Worm (Caenorhabditis elegans): ENCODE data around the gene C11G6.2.

DNA sequence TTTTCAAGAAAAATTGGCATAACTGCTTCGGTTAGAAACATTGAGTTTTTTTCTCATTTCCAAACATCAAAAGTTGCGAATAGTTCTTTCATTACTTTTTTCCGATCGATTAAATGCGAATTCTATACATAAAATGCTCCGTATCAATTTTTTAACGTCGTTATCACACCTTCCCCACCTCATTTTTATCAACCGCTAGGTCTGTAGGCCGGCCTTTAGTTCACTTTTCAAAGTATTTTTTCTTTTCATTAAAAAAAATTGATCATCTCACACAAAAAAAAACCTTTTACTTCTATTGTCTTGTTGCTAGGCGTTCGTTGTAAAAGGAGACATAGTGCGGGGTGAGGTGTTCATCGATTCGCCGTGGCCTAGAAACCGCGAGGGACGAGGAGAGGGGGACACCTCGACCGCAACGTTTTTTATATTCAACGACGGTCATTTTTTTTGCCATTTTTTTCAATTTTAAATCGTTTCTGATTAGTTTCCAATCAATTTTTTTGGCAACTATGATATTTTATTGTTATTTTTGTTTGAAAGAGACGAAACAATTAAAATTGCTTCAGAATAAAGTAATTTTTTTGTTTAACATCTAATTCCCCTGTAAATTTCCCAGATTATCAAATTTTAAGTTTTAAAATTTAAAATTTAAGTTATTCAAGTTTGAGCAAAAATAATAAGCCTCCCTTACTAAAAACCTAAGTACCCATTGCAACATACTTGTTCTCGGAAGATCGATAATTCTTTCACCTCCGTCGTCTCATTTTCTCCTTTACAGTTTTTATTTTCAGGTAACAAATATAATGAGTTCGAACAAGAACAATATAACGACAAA lies 47.6 kb downstream of the C11G6.2 start, which contains the start of gene sur-7:
- no peak for TF ChIP-seq tlf-1 (GFP tag; optimal IDR thresholded peaks at IDR 0.05)
- TF ChIP-seq lin-26 (GFP tag; IDR thresholded peaks at IDR 0.05) = no peak
- TF ChIP-seq F23B12.7 (tag; optimal IDR thresholded peaks at IDR 0.05; ENCODE audit: insufficient read depth) = no peak
- no peak for TF ChIP-seq dox-1 (GFP tag; IDR thresholded peaks at IDR 0.05)
- TF ChIP-seq pha-4 (tag; optimal IDR thresholded peaks at IDR 0.05) = no peak

Data from whole organism, young adult.